Worm (Caenorhabditis elegans) whole organism, late embryonic: Measurements from ENCODE around the gene max-2.

Experiments used
- ceh-9 ChIP-seq: sonication (generic microtip); optimal IDR thresholded peaks from 2 replicates; lab custom pipeline; 2016; ENCODE audit warnings: mild to moderate bottlenecking, missing genetic modification characterization, inconsistent platforms, missing compliant biosample characterization
- elt-2 ChIP-seq: sonication (generic microtip); optimal IDR thresholded peaks from 2 replicates; lab custom pipeline; 2016; ENCODE audit warnings: missing genetic modification reagents, missing genetic modification characterization, missing compliant biosample characterization
- ets-4 ChIP-seq: sonication (generic microtip); optimal IDR thresholded peaks from 2 replicates; lab custom pipeline; 2016; ENCODE audit warnings: missing genetic modification characterization, missing compliant biosample characterization
- nhr-11 ChIP-seq: fragments of 150-350 bp; optimal IDR thresholded peaks from 2 replicates; lab custom pipeline; 2014; ENCODE audit warnings: missing biosample characterization, missing genetic modification characterization
- unc-42 ChIP-seq: sonication (generic microtip); optimal IDR thresholded peaks from 2 replicates; lab custom pipeline; 2016; ENCODE audit warnings: missing genotype, missing genetic modification characterization, missing compliant biosample characterization

- TF ChIP-seq unc-42 = no peak
- no peak for TF ChIP-seq nhr-11 (tag; lab: Kevin White, UChicago)
- TF ChIP-seq ets-4 (tag; lab: Kevin White, UChicago) = no peak
- no peak for TF ChIP-seq ceh-9 (tag; lab: Kevin White, UChicago)
- peak; percentile 45 for TF ChIP-seq elt-2
These were observed 42.8 kb downstream of the max-2 start for ce11 chrII:12982830-12983229.
